Worm (Caenorhabditis elegans): ENCODE results near the gene math-45.

ce11 chrII:1500959-1501358 lies 16.3 kb downstream of the math-45 start:
- TF ChIP-seq ama-1 (optimal IDR thresholded peaks at IDR 0.05) (no peak), nhr-25 (tag; optimal IDR thresholded peaks at IDR 0.05) (no peak), mbf-1 (tag; optimal IDR thresholded peaks at IDR 0.05) (no peak), zag-1 (tag; optimal IDR thresholded peaks at IDR 0.05) (no peak), F13H6.1 (tag; optimal IDR thresholded peaks at IDR 0.05) (no peak), alr-1 (tag; optimal IDR thresholded peaks at IDR 0.05) (no peak), ceh-82 (tag; optimal IDR thresholded peaks at IDR 0.05) (no peak), ztf-11 (tag; optimal IDR thresholded peaks at IDR 0.05) (no peak)

Data from whole organism, L2 larva.